Worm (Caenorhabditis elegans) whole organism, early embryonic: ENCODE data around the gene crn-4.

Experiments used
- ceh-13 ChIP-seq: fragments of 200-800 bp; sonication (Bioruptor generic); optimal IDR thresholded peaks from 2 replicates; lab custom pipeline; 2018; ENCODE audit warnings: mild to moderate bottlenecking, missing genetic modification characterization, missing compliant biosample characterization
- flt-1 ChIP-seq: fragments of 200-800 bp; sonication (Bioruptor generic); IDR thresholded peaks from 2 replicates; pipeline ENCODE4 v1.3.6; 2022; ENCODE audit warnings: missing genetic modification characterization, missing compliant biosample characterization
- scrt-1 ChIP-seq: fragments of 200-800 bp; sonication (Bioruptor generic); IDR thresholded peaks from 2 replicates; pipeline ENCODE4 v1.3.6; 2022; ENCODE audit warnings: missing genetic modification characterization, missing compliant biosample characterization
- tbx-37 ChIP-seq: fragments of 200-800 bp; sonication (Bioruptor generic); conservative IDR thresholded peaks from 2 replicates; pipeline ENCODE4 v1.3.6; 2022; ENCODE audit warnings: missing genetic modification reagents, missing genetic modification characterization, missing compliant biosample characterization

DNA sequence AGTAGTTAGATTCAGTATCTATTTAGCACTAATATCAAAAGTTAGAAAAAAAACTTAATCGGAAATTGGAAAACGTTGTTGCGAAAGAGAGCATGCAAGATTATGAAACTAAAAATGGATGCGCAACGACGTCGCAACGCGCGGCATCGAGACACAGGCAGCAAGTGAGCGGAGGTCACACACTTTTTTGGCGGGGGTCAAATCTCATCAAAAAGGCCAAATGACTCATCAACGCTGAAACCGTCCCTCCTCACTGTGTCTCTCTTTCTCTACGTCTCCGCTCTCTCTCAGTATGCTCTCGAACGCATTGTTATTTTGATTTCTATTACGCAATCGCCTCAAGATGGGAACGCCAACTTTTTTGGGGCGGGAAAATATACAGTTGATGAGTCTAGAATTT is 503 bp upstream of the crn-4 start:
- no peak for TF ChIP-seq flt-1
- no peak for TF ChIP-seq scrt-1 (GFP tag; lab: Robert Waterston, UW)
- no peak for TF ChIP-seq tbx-37
- TF ChIP-seq ceh-13 (GFP tag; lab: Kevin White, UChicago): no peak
